Worm (Caenorhabditis elegans) whole organism, L2 larva: Measurements from ENCODE around the gene T28H10.2.

Experiments used
- F13H6.1 ChIP-seq: sonication (generic microtip); optimal IDR thresholded peaks from 2 replicates; lab custom pipeline; 2016; ENCODE audit warnings: missing genetic modification characterization, missing compliant biosample characterization
- ZK546.5 ChIP-seq: sonication (generic microtip); optimal IDR thresholded peaks from 2 replicates; lab custom pipeline; 2017; ENCODE audit warnings: missing biosample characterization, missing genetic modification characterization
- alr-1 ChIP-seq: fragments of 150-350 bp; optimal IDR thresholded peaks from 2 replicates; lab custom pipeline; 2014; ENCODE audit warnings: missing biosample characterization, missing genetic modification characterization
- ama-1 ChIP-seq: fragments of 150-350 bp; optimal IDR thresholded peaks from 2 replicates; lab custom pipeline; 2018; ENCODE audit warnings: inconsistent platforms
- blmp-1 ChIP-seq: sonication (generic microtip); optimal IDR thresholded peaks from 2 replicates; lab custom pipeline; 2017; ENCODE audit warnings: missing genetic modification characterization, mild to moderate bottlenecking, missing compliant biosample characterization, antibody characterized with exemption, moderate library complexity; ENCODE audit not compliant: insufficient read depth
- elt-1 ChIP-seq: fragments of 150-350 bp; optimal IDR thresholded peaks from 2 replicates; lab custom pipeline; 2014; ENCODE audit warnings: missing biosample characterization, missing genetic modification characterization
- lin-39 ChIP-seq: fragments of 150-350 bp; optimal IDR thresholded peaks from 2 replicates; lab custom pipeline; 2014; ENCODE audit warnings: missing biosample characterization, missing genetic modification reagents, missing genetic modification characterization
- nhr-10 ChIP-seq: sonication (generic microtip); optimal IDR thresholded peaks from 2 replicates; lab custom pipeline; 2017; ENCODE audit warnings: missing biosample characterization, missing genetic modification characterization
- nhr-11 ChIP-seq: fragments of 150-350 bp; optimal IDR thresholded peaks from 2 replicates; lab custom pipeline; 2014; ENCODE audit warnings: missing biosample characterization, missing genetic modification characterization
- nhr-12 ChIP-seq: fragments of 150-350 bp; optimal IDR thresholded peaks from 2 replicates; lab custom pipeline; 2014; ENCODE audit warnings: missing biosample characterization, missing genetic modification characterization
- snpc-4 ChIP-seq: fragments of 150-350 bp; optimal IDR thresholded peaks from 2 replicates; lab custom pipeline; 2014; ENCODE audit warnings: missing biosample characterization, missing genetic modification characterization
- unc-39 ChIP-seq: fragments of 150-350 bp; optimal IDR thresholded peaks from 2 replicates; lab custom pipeline; 2014; ENCODE audit warnings: missing biosample characterization, missing genetic modification characterization
- unc-62 ChIP-seq: fragments of 150-350 bp; optimal IDR thresholded peaks from 2 replicates; lab custom pipeline; 2014; ENCODE audit warnings: missing biosample characterization, missing genetic modification reagents, missing genetic modification characterization

- TF ChIP-seq nhr-10 (no peak), nhr-12 (no peak), nhr-11 (tag; lab: Kevin White, UChicago) (no peak), lin-39 (no peak), unc-62 (GFP tag; lab: Kevin White, UChicago) (no peak), blmp-1 (tag; lab: Kevin White, UChicago) (no peak), ZK546.5 (tag; lab: Kevin White, UChicago) (no peak), unc-39 (tag; lab: Kevin White, UChicago) (no peak), F13H6.1 (tag; lab: Kevin White, UChicago) (no peak), alr-1 (tag; lab: Kevin White, UChicago) (no peak), elt-1 (tag; lab: Kevin White, UChicago) (no peak), ama-1 (lab: Kevin White, UChicago) (no peak), snpc-4 (tag; lab: Kevin White, UChicago) (no peak)
These were observed 18.2 kb downstream of the T28H10.2 start, which contains the start of gene mrps-11 for ce11 chrV:12494522-12494921.
